Fruit fly (Drosophila melanogaster): Measurements from ENCODE around the gene CG4678.

Gene CG4678

DNA sequence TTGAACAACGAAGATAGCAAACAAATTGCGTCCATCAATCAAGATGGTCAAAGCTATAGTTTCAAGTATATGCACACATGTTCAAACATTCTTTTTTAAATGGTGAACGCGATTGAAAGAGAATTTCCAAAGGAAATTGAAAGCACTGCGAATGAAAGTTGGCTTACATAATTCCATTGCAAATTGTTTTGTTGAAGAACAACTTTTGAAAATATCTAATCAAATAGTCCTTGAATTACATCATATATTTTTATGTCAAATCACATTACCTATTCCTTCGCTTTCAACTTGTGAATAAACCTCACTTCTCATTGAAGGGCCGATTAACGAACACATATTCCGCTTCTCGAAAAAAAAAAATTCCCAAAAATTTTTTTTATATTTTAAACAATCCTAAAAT lies 44.7 kb downstream of the CG4678 start, which contains the start of gene CG32568:
Gene CG32568 (plus strand): TSS at position 301 of the 400 bp plus-strand sequence.
- no peak for TF ChIP-seq psq (optimal IDR thresholded peaks at IDR 0.05)
- TF ChIP-seq usp (GFP tag; optimal IDR thresholded peaks at IDR 0.05): no peak

DNA sequence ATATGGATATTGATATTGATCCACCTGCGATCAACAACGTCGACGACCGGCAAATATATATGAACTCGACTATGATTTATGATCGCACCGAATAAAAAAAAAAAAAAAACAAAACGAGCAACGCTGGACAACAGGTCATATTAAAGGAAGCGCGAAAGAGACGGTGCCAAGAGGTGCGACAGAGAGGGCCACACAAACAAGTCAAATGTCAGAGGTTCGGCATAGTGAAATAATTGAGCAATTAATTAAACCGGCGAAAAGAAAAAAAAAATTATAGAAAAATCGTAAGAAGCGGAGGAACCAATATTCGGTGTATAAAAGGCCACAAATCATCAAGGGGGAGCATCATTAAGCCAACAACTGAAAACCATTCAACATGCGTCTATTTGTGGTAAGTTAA lies 46.6 kb downstream of the CG4678 start, which contains the start of gene Twdlalpha:
Gene Twdlalpha (plus strand): TSS at position 301 of the 400 bp plus-strand sequence.
- TF ChIP-seq Dll (optimal IDR thresholded peaks at IDR 0.05) (no peak), pan (optimal IDR thresholded peaks at IDR 0.05) (no peak), usp (GFP tag; optimal IDR thresholded peaks at IDR 0.05) (no peak), CG8478 (optimal IDR thresholded peaks at IDR 0.05) (no peak), EcR (GFP tag; optimal IDR thresholded peaks at IDR 0.05) (no peak), psq (optimal IDR thresholded peaks at IDR 0.05) (no peak)

dm6 chrX:16744345-16744744 lies 48.4 kb downstream of the CG4678 start:
- TF ChIP-seq Dll (optimal IDR thresholded peaks at IDR 0.05) (no peak), usp (GFP tag; optimal IDR thresholded peaks at IDR 0.05) (no peak), CG8478 (optimal IDR thresholded peaks at IDR 0.05) (no peak), EcR (GFP tag; optimal IDR thresholded peaks at IDR 0.05) (no peak), psq (optimal IDR thresholded peaks at IDR 0.05) (no peak), pan (optimal IDR thresholded peaks at IDR 0.05) (no peak)

DNA sequence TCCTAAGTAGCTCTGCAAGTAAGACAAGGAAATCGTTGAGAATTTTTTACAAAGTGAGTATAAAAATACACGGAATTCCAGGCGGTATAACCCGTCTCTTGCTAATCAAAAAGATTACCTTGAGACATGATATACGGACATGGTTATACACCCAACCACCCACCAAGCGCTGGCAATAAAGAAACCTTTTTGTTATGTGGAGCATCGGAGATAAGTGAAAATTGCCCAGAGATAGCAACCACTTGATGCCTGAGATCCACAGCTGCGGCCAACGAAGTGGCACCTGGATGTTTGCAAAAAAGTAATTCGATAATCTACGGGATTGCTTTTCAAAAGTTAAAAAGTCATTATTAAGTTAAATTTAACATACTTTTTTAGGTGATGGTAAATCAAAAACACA lies 50.0 kb downstream of the CG4678 start:
- TF ChIP-seq CG8478 (optimal IDR thresholded peaks at IDR 0.05): no peak
- TF ChIP-seq usp (GFP tag; optimal IDR thresholded peaks at IDR 0.05): no peak
- TF ChIP-seq Dll (optimal IDR thresholded peaks at IDR 0.05): no peak
- no peak for TF ChIP-seq psq (optimal IDR thresholded peaks at IDR 0.05)

dm6 chrX:16746824-16747223 lies 50.9 kb downstream of the CG4678 start:
- TF ChIP-seq EcR (GFP tag; optimal IDR thresholded peaks at IDR 0.05) (no peak), Dll (optimal IDR thresholded peaks at IDR 0.05) (no peak), psq (optimal IDR thresholded peaks at IDR 0.05) (no peak)

DNA sequence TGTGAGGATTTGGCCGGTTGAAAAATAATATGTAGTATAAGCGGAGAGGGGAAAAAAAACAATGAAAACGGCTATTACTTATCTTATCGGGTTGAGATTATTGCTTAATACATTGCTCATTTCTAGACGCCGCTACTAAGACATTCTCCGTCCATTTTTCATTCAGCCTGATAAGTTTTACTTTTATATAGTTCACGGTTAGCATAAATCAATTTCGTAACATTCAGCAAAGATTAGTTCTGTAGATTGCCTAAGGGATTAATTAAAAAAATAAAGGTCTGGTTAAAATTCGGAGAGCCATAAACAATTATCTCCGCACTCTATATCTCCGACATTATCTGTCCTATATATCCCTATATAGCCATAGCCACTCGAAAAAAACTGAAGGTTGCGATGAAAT lies 51.5 kb downstream of the CG4678 start:
- no peak for TF ChIP-seq pan (optimal IDR thresholded peaks at IDR 0.05)
- no peak for TF ChIP-seq usp (GFP tag; optimal IDR thresholded peaks at IDR 0.05)
- no peak for TF ChIP-seq CG8478 (optimal IDR thresholded peaks at IDR 0.05)
- no peak for TF ChIP-seq EcR (GFP tag; optimal IDR thresholded peaks at IDR 0.05)
- TF ChIP-seq psq (optimal IDR thresholded peaks at IDR 0.05): no peak

DNA sequence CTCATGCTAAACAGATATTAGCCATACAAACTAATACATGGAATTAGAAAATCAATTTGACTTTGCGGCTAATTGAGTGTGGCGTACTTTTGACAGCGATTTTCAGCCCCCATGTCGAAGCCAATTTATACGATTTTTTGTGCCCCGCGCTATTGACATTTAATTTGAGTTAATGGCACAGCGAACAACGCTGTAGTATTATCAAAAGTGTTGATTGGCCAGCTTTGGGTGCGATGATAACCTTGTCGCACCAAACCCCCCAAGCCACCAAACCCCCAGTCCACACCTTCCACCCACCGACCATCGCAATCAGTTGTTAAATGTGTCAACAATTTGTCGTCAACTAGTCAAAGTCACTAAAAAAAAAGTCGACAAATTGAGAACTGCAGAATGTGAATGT lies 53.4 kb downstream of the CG4678 start:
- TF ChIP-seq Dll (optimal IDR thresholded peaks at IDR 0.05) (no peak), pan (optimal IDR thresholded peaks at IDR 0.05) (no peak), EcR (GFP tag; optimal IDR thresholded peaks at IDR 0.05) (no peak), usp (GFP tag; optimal IDR thresholded peaks at IDR 0.05) (no peak), CG8478 (optimal IDR thresholded peaks at IDR 0.05) (no peak), psq (optimal IDR thresholded peaks at IDR 0.05) (no peak)

dm6 chrX:16750712-16751578 lies 55.0 kb downstream of the CG4678 start:
- TF ChIP-seq EcR (GFP tag; optimal IDR thresholded peaks at IDR 0.05) (no peak), Dll (optimal IDR thresholded peaks at IDR 0.05) (no peak), pan (optimal IDR thresholded peaks at IDR 0.05) (no peak), usp (GFP tag; optimal IDR thresholded peaks at IDR 0.05) (no peak), CG8478 (optimal IDR thresholded peaks at IDR 0.05) (no peak)

- TF ChIP-seq Dll (optimal IDR thresholded peaks at IDR 0.05): no peak
- no peak for TF ChIP-seq usp (GFP tag; optimal IDR thresholded peaks at IDR 0.05)
- no peak for TF ChIP-seq pan (optimal IDR thresholded peaks at IDR 0.05)
- TF ChIP-seq EcR (GFP tag; optimal IDR thresholded peaks at IDR 0.05): no peak
- TF ChIP-seq psq (optimal IDR thresholded peaks at IDR 0.05): no peak
- no peak for TF ChIP-seq CG8478 (optimal IDR thresholded peaks at IDR 0.05)
These were observed 55.7 kb downstream of the CG4678 start, which contains the start of gene goe for dm6 chrX:16751579-16752156. goe (minus strand) TSS chrX:16751910.

- TF ChIP-seq CG8478 (optimal IDR thresholded peaks at IDR 0.05) (no peak), pan (optimal IDR thresholded peaks at IDR 0.05) (no peak), psq (optimal IDR thresholded peaks at IDR 0.05) (no peak), Dll (optimal IDR thresholded peaks at IDR 0.05) (no peak), EcR (GFP tag; optimal IDR thresholded peaks at IDR 0.05) (no peak), usp (GFP tag; optimal IDR thresholded peaks at IDR 0.05) (no peak)
These were observed 57.1 kb downstream of the CG4678 start for dm6 chrX:16753066-16753465.

dm6 chrX:16757645-16758044 lies 61.7 kb downstream of the CG4678 start:
- TF ChIP-seq Dll (optimal IDR thresholded peaks at IDR 0.05): no peak
- TF ChIP-seq EcR (GFP tag; optimal IDR thresholded peaks at IDR 0.05): no peak
- TF ChIP-seq usp (GFP tag; optimal IDR thresholded peaks at IDR 0.05): no peak
- TF ChIP-seq pan (optimal IDR thresholded peaks at IDR 0.05): no peak
- no peak for TF ChIP-seq CG8478 (optimal IDR thresholded peaks at IDR 0.05)
- TF ChIP-seq psq (optimal IDR thresholded peaks at IDR 0.05): no peak

DNA sequence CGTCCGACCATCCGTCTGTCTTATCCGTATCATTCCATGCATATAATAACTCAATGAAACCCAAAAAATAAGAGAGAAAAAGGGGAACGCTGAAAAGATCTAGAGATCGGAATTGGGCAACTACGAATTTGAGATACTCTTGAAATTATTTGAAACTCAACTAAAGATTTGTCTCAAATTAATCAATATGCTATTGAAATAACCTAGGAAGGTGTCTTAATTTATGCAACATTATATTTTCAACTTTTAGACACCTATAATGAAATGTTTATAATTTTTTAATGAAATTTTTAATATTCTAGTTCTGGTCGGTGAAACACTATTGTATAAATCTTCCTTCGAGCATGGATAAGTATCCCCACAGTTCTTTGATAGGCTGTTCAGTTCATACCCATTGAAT lies 64.6 kb downstream of the CG4678 start:
- TF ChIP-seq psq (optimal IDR thresholded peaks at IDR 0.05): no peak

All from whole organism.